Worm (Caenorhabditis elegans) whole organism, L2 larva: ENCODE results near the gene rpl-21.

Experiments used
- alr-1 ChIP-seq: fragments of 150-350 bp; optimal IDR thresholded peaks from 2 replicates; lab custom pipeline; 2014; ENCODE audit warnings: missing biosample characterization, missing genetic modification characterization
- ama-1 ChIP-seq: fragments of 150-350 bp; optimal IDR thresholded peaks from 2 replicates; lab custom pipeline; 2018; ENCODE audit warnings: inconsistent platforms
- ceh-16 ChIP-seq: fragments of 150-350 bp; optimal IDR thresholded peaks from 2 replicates; lab custom pipeline; 2014; ENCODE audit warnings: missing biosample characterization, missing genetic modification characterization
- elt-3 ChIP-seq: sonication (generic microtip); optimal IDR thresholded peaks from 2 replicates; lab custom pipeline; 2017; ENCODE audit warnings: missing biosample characterization, missing genetic modification characterization
- mab-5 ChIP-seq: fragments of 150-350 bp; optimal IDR thresholded peaks from 2 replicates; lab custom pipeline; 2014; ENCODE audit warnings: missing biosample characterization, missing genetic modification characterization
- nhr-12 ChIP-seq: fragments of 150-350 bp; optimal IDR thresholded peaks from 2 replicates; lab custom pipeline; 2014; ENCODE audit warnings: missing biosample characterization, missing genetic modification characterization
- nhr-237 ChIP-seq: fragments of 150-350 bp; optimal IDR thresholded peaks from 2 replicates; lab custom pipeline; 2014; ENCODE audit warnings: missing biosample characterization, missing genetic modification characterization
- nhr-25 ChIP-seq: fragments of 150-350 bp; sonication (generic microtip); optimal IDR thresholded peaks from 3 replicates; lab custom pipeline; 2014; ENCODE audit warnings: missing biosample characterization, missing genetic modification characterization
- nhr-6 ChIP-seq: fragments of 150-350 bp; optimal IDR thresholded peaks from 2 replicates; lab custom pipeline; 2014; ENCODE audit warnings: missing biosample characterization, missing genetic modification characterization
- peb-1 ChIP-seq: fragments of 150-350 bp; optimal IDR thresholded peaks from 2 replicates; lab custom pipeline; 2014; ENCODE audit warnings: missing biosample characterization, missing genetic modification characterization
- sma-3 ChIP-seq: sonication (generic microtip); optimal IDR thresholded peaks from 2 replicates; lab custom pipeline; 2016; ENCODE audit warnings: missing genetic modification reagents, missing genetic modification characterization, missing compliant biosample characterization
- ztf-1 ChIP-seq: fragments of 200-800 bp; sonication (Bioruptor generic); conservative IDR thresholded peaks from 2 replicates; pipeline ENCODE4 v1.3.6; 2022; ENCODE audit warnings: missing genetic modification characterization, missing compliant biosample characterization
- ztf-11 ChIP-seq: sonication (generic microtip); optimal IDR thresholded peaks from 2 replicates; lab custom pipeline; 2017; ENCODE audit warnings: missing biosample characterization, missing genetic modification characterization

DNA sequence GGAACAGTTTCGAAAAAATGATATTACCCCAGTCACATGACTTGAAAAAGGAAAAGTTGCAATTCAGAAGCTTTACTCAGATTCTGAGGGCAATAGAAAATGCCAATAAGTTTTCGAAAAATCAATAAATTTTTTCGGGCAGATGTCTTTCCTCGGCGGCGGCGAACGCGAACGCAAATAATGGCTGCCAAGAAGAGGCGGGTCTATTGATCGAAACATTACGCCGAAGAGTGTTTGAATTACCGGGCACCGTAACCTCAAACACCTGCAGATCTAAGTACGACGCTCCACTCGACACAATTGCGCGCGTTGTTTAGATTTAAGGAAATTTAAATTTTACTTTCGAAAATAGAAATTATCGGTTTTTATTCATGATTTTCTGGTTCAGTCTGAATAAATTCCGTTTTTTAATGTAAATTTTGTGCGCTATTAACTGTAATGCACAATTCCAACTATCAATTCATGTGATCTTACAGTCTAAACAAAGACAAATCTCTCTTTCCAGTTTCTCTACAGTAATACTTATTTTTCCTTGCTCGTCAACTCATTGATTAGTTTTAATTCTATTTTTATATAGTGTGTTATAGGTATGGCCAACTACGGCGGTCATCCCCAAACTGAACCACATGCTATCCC lies 33.9 kb upstream of the rpl-21 start, which contains the start of gene prp-8:
- TF ChIP-seq elt-3 (tag; lab: Kevin White, UChicago), result no peak
- TF ChIP-seq nhr-12, result no peak
- TF ChIP-seq ztf-1, result no peak
- TF ChIP-seq sma-3 (GFP tag; lab: Kevin White, UChicago), result peak; percentile 87
- peak; percentile 79 for TF ChIP-seq mab-5 (tag; lab: Kevin White, UChicago)
- no peak for TF ChIP-seq alr-1
- no peak for TF ChIP-seq nhr-6 (tag; lab: Kevin White, UChicago)
- TF ChIP-seq nhr-25 (tag; lab: Kevin White, UChicago), result peak; percentile 91
- TF ChIP-seq ama-1 (lab: Kevin White, UChicago), result peak; percentile 48
- peak; percentile 85 for TF ChIP-seq ceh-16 (tag; lab: Kevin White, UChicago)
- TF ChIP-seq nhr-237 (tag; lab: Kevin White, UChicago), result no peak
- no peak for TF ChIP-seq ztf-11
- no peak for TF ChIP-seq peb-1 (tag; lab: Kevin White, UChicago)
